Worm (Caenorhabditis elegans) whole organism, L4 larva: ENCODE measurements around the gene crb-1.

Source experiments
- T26A8.4 ChIP-seq: fragments of 200-800 bp; sonication (Bioruptor generic); IDR thresholded peaks from 2 replicates; pipeline ENCODE4 v1.3.6; 2022; ENCODE audit warnings: missing genetic modification characterization, missing compliant biosample characterization
- Y105C5A.15 ChIP-seq: fragments of 200-800 bp; sonication (Bioruptor generic); IDR thresholded peaks from 2 replicates; pipeline ENCODE4 v1.3.6; 2022; ENCODE audit warnings: missing genetic modification characterization, missing compliant biosample characterization
- Y5F2A.4 ChIP-seq: fragments of 200-800 bp; sonication (Bioruptor generic); optimal IDR thresholded peaks from 2 replicates; lab custom pipeline; 2018; ENCODE audit warnings: mild to moderate bottlenecking, missing genetic modification characterization, missing compliant biosample characterization
- ZK546.5 ChIP-seq, 2 experiments: sonication (generic microtip); optimal IDR thresholded peaks; 2 replicates each; lab custom pipeline; 2017; ENCODE audit warnings: missing biosample characterization in 2 of 2, missing genetic modification characterization in 2 of 2
- aha-1 ChIP-seq: fragments of 150-350 bp; peaks from one replicate; lab custom pipeline; 2014; ENCODE audit warnings: missing biosample characterization, missing genetic modification characterization
- aly-2 ChIP-seq: sonication (generic microtip); optimal IDR thresholded peaks from 2 replicates; lab custom pipeline; 2018; ENCODE audit warnings: missing biosample characterization, missing genetic modification characterization
- ama-1 ChIP-seq: fragments of 150-350 bp; optimal IDR thresholded peaks from 2 replicates; lab custom pipeline; 2014; ENCODE audit warnings: inconsistent platforms, mixed read lengths
- arid-1 ChIP-seq: fragments of 200-800 bp; sonication (Bioruptor generic); conservative IDR thresholded peaks from 2 replicates; pipeline ENCODE4 v1.3.6; 2022; ENCODE audit warnings: missing genetic modification reagents, missing genetic modification characterization, missing compliant biosample characterization
- ceh-20 ChIP-seq: fragments of 200-800 bp; sonication (Bioruptor generic); IDR thresholded peaks from 2 replicates; pipeline ENCODE4 v1.3.6; 2022; ENCODE audit warnings: missing genetic modification reagents, missing genetic modification characterization, missing compliant biosample characterization
- ceh-28 ChIP-seq: fragments of 150-350 bp; optimal IDR thresholded peaks from 2 replicates; lab custom pipeline; 2014; ENCODE audit warnings: missing biosample characterization, missing genetic modification reagents, missing genetic modification characterization
- ceh-32 ChIP-seq: sonication (generic microtip); optimal IDR thresholded peaks from 2 replicates; lab custom pipeline; 2016; ENCODE audit warnings: mild to moderate bottlenecking, missing genetic modification characterization, missing compliant biosample characterization; ENCODE audit not compliant: poor library complexity
- daf-19 ChIP-seq: fragments of 200-800 bp; sonication (Bioruptor generic); conservative IDR thresholded peaks from 2 replicates; pipeline ENCODE4 v1.3.6; 2022; ENCODE audit warnings: missing genetic modification characterization, missing compliant biosample characterization
- daf-8 ChIP-seq: fragments of 200-800 bp; sonication (Bioruptor generic); IDR thresholded peaks from 2 replicates; pipeline ENCODE4 v1.3.6; 2022; ENCODE audit warnings: missing genetic modification characterization, missing compliant biosample characterization
- dmd-6 ChIP-seq: fragments of 200-800 bp; sonication (Bioruptor generic); IDR thresholded peaks from 2 replicates; pipeline ENCODE4 v1.3.6; 2022; ENCODE audit warnings: missing genetic modification reagents, missing genetic modification characterization, missing compliant biosample characterization
- dmd-9 ChIP-seq: fragments of 200-800 bp; sonication (Bioruptor generic); IDR thresholded peaks from 2 replicates; pipeline ENCODE4 v1.3.6; 2022; ENCODE audit warnings: missing genetic modification reagents, missing genetic modification characterization, missing compliant biosample characterization
- duxl-1 ChIP-seq: sonication (generic microtip); optimal IDR thresholded peaks from 2 replicates; lab custom pipeline; 2016; ENCODE audit warnings: mild to moderate bottlenecking, missing genetic modification characterization, moderate library complexity, missing compliant biosample characterization; ENCODE audit not compliant: poor library complexity
- dve-1 ChIP-seq: sonication (generic microtip); optimal IDR thresholded peaks from 2 replicates; lab custom pipeline; 2017; ENCODE audit warnings: antibody characterized with exemption, mild to moderate bottlenecking, missing genetic modification characterization, missing compliant biosample characterization; ENCODE audit not compliant: insufficient read depth
- fkh-10 ChIP-seq: fragments of 150-350 bp; optimal IDR thresholded peaks from 2 replicates; lab custom pipeline; 2014; ENCODE audit warnings: missing biosample characterization, missing genetic modification reagents, missing genetic modification characterization
- fos-1 ChIP-seq: fragments of 150-350 bp; optimal IDR thresholded peaks from 2 replicates; lab custom pipeline; 2014; ENCODE audit warnings: missing biosample characterization, missing genetic modification characterization
- hlh-11 ChIP-seq: fragments of 200-800 bp; sonication (Bioruptor generic); optimal IDR thresholded peaks from 2 replicates; lab custom pipeline; 2018; ENCODE audit warnings: mild to moderate bottlenecking, missing genetic modification characterization, missing compliant biosample characterization
- hlh-30 ChIP-seq: sonication (generic microtip); optimal IDR thresholded peaks from 2 replicates; lab custom pipeline; 2017; ENCODE audit warnings: antibody characterized with exemption, mild to moderate bottlenecking, missing genetic modification characterization, missing compliant biosample characterization; ENCODE audit not compliant: insufficient read depth
- hmg-1.1 ChIP-seq: fragments of 200-800 bp; sonication (Bioruptor generic); IDR thresholded peaks from 2 replicates; pipeline ENCODE4 v1.3.6; 2022; ENCODE audit warnings: missing genetic modification reagents, missing genetic modification characterization, missing compliant biosample characterization
- lin-38 ChIP-seq: fragments of 200-800 bp; sonication (Bioruptor generic); IDR thresholded peaks from 2 replicates; pipeline ENCODE4 v1.3.6; 2022; ENCODE audit warnings: missing genetic modification reagents, missing genetic modification characterization, missing compliant biosample characterization
- lin-39 ChIP-seq: fragments of 150-350 bp; optimal IDR thresholded peaks from 2 replicates; lab custom pipeline; 2014; ENCODE audit warnings: missing biosample characterization, missing genetic modification reagents, missing genetic modification characterization
- lsy-2 ChIP-seq, 2 experiments: fragments of 150-350 bp in 1 of 2; sonication (generic microtip) in 1 of 2; optimal IDR thresholded peaks; 2 replicates each; lab custom pipeline; 2014 to 2017; ENCODE audit warnings: missing biosample characterization in 2 of 2, missing genetic modification characterization in 2 of 2
- mdl-1 ChIP-seq, 2 experiments: fragments of 150-350 bp in 1 of 2; sonication (generic microtip) in 1 of 2; optimal IDR thresholded peaks; 2 replicates each; lab custom pipeline; 2014 to 2017; ENCODE audit warnings: missing biosample characterization in 2 of 2, missing genetic modification characterization in 2 of 2
- mep-1 ChIP-seq: fragments of 150-350 bp; sonication (generic microtip); optimal IDR thresholded peaks from 3 replicates; lab custom pipeline; 2014; ENCODE audit warnings: missing biosample characterization, missing genetic modification characterization
- mes-2 ChIP-seq: sonication (generic microtip); optimal IDR thresholded peaks from 2 replicates; lab custom pipeline; 2016; ENCODE audit warnings: missing genotype, mild to moderate bottlenecking, missing genetic modification characterization, missing compliant biosample characterization; ENCODE audit not compliant: poor library complexity, severe bottlenecking
- nhr-11 ChIP-seq: fragments of 150-350 bp; optimal IDR thresholded peaks from 2 replicates; lab custom pipeline; 2014; ENCODE audit warnings: missing biosample characterization, missing genetic modification characterization
- nhr-111 ChIP-seq: fragments of 200-800 bp; sonication (Bioruptor generic); optimal IDR thresholded peaks from 2 replicates; lab custom pipeline; 2018; ENCODE audit warnings: mild to moderate bottlenecking, missing genetic modification characterization, missing compliant biosample characterization
- nhr-237 ChIP-seq: sonication (generic microtip); optimal IDR thresholded peaks from 2 replicates; lab custom pipeline; 2017; ENCODE audit warnings: missing biosample characterization, missing genetic modification characterization
- nhr-25 ChIP-seq: sonication (generic microtip); optimal IDR thresholded peaks from 2 replicates; lab custom pipeline; 2017; ENCODE audit warnings: missing genetic modification characterization, mild to moderate bottlenecking, missing compliant biosample characterization, antibody characterized with exemption, moderate library complexity, borderline replicate concordance; ENCODE audit not compliant: insufficient read depth
- nhr-28 ChIP-seq: fragments of 150-350 bp; optimal IDR thresholded peaks from 2 replicates; lab custom pipeline; 2014; ENCODE audit warnings: missing biosample characterization, missing genetic modification characterization
- pqm-1 ChIP-seq: sonication (generic microtip); optimal IDR thresholded peaks from 2 replicates; lab custom pipeline; 2017; ENCODE audit warnings: missing biosample characterization, missing genetic modification characterization
- rbr-2 ChIP-seq: sonication (generic microtip); optimal IDR thresholded peaks from 2 replicates; lab custom pipeline; 2016; ENCODE audit warnings: missing genotype, missing genetic modification characterization, missing compliant biosample characterization
- skn-1 ChIP-seq: fragments of 150-350 bp; optimal IDR thresholded peaks from 2 replicates; lab custom pipeline; 2014; ENCODE audit warnings: missing biosample characterization, missing genetic modification characterization
- unc-130 ChIP-seq: sonication (generic microtip); optimal IDR thresholded peaks from 2 replicates; lab custom pipeline; 2016; ENCODE audit warnings: missing genetic modification reagents, missing genetic modification characterization, missing compliant biosample characterization
- unc-62 ChIP-seq, 3 experiments: fragments of 150-350 bp in 1 of 3; sonication (generic microtip); optimal IDR thresholded peaks in 2 of 3; peaks in 1 of 3; 1 replicate in 1 of 3; 2 replicates in 2 of 3; lab custom pipeline; 2014 to 2017; ENCODE audit warnings: missing biosample characterization in 3 of 3, missing genetic modification characterization in 3 of 3, missing genetic modification reagents in 3 of 3, missing genotype in 1 of 3
- zfp-2 ChIP-seq: sonication (generic microtip); optimal IDR thresholded peaks from 2 replicates; lab custom pipeline; 2016; ENCODE audit warnings: mild to moderate bottlenecking, missing genetic modification characterization, missing compliant biosample characterization
- zip-2 ChIP-seq: fragments of 150-350 bp; optimal IDR thresholded peaks from 2 replicates; lab custom pipeline; 2014; ENCODE audit warnings: missing biosample characterization, missing genetic modification characterization
- ztf-7 ChIP-seq: fragments of 150-350 bp; optimal IDR thresholded peaks from 2 replicates; lab custom pipeline; 2014; ENCODE audit warnings: missing biosample characterization, missing genetic modification characterization

The crb-1 gene

ce11 chrX:17428803-17429202 lies 15.0 kb upstream of the crb-1 start, which contains the start of gene pbo-6:
Gene pbo-6, plus strand, starts transcription at chrX:17429042.
- TF ChIP-seq nhr-11 (tag; lab: Kevin White, UChicago): no peak
- no peak for TF ChIP-seq aha-1 (tag; lab: Kevin White, UChicago)
- no peak for TF ChIP-seq ama-1
- TF ChIP-seq hlh-11 (tag; lab: Kevin White, UChicago): no peak
- TF ChIP-seq pqm-1 (tag; lab: Kevin White, UChicago): no peak

- TF ChIP-seq T26A8.4 (GFP tag; lab: Robert Waterston, UW) (no peak), zfp-2 (tag; lab: Kevin White, UChicago) (no peak), unc-62 (GFP tag; optimal IDR thresholded peaks at IDR 0.05 in 1 of 2; lab: Kevin White, UChicago) (peak in 1 of 2 experiments; percentile 98), unc-62 (tag; optimal IDR thresholded peaks at IDR 0.05; lab: Kevin White, UChicago) (no peak), nhr-28 (peak; percentile 70), ZK546.5 (tag; optimal IDR thresholded peaks at IDR 0.05; lab: Kevin White, UChicago) (no peak), dmd-9 (GFP tag; lab: Robert Waterston, UW) (no peak), lin-39 (no peak), mes-2 (tag; lab: Kevin White, UChicago) (no peak), nhr-111 (GFP tag; lab: Kevin White, UChicago) (no peak), mep-1 (tag; lab: Kevin White, UChicago) (peak; percentile 43), lsy-2 (tag; optimal IDR thresholded peaks at IDR 0.05; lab: Kevin White, UChicago) (peak in 1 of 2 experiments; percentile 79), hlh-30 (tag; lab: Kevin White, UChicago) (peak; percentile 62), ceh-28 (no peak), hlh-11 (tag; lab: Kevin White, UChicago) (peak; percentile 61), duxl-1 (no peak), mdl-1 (tag; optimal IDR thresholded peaks at IDR 0.05; lab: Kevin White, UChicago) (peak in 1 of 2 experiments; percentile 11), daf-8 (GFP tag; lab: Robert Waterston, UW) (no peak)
These were observed 14.0 kb upstream of the crb-1 start for ce11 chrX:17427778-17428177.

- TF ChIP-seq rbr-2 (no peak), zip-2 (no peak), fos-1 (no peak), nhr-237 (tag; lab: Kevin White, UChicago) (no peak), daf-19 (GFP tag; lab: Robert Waterston, UW) (no peak), nhr-11 (tag; lab: Kevin White, UChicago) (no peak), nhr-25 (tag; lab: Kevin White, UChicago) (peak; percentile 11), arid-1 (GFP tag; lab: Robert Waterston, UW) (no peak), aly-2 (tag; lab: Kevin White, UChicago) (no peak), fkh-10 (GFP tag; lab: Kevin White, UChicago) (no peak), nhr-28 (peak; percentile 17), skn-1 (tag; lab: Kevin White, UChicago) (no peak), dve-1 (no peak), daf-8 (GFP tag; lab: Robert Waterston, UW) (no peak), lin-38 (no peak), dmd-6 (GFP tag; lab: Robert Waterston, UW) (no peak), zfp-2 (tag; lab: Kevin White, UChicago) (no peak), Y5F2A.4 (GFP tag; lab: Kevin White, UChicago) (no peak), ceh-32 (no peak), unc-130 (GFP tag; lab: Kevin White, UChicago) (no peak), mes-2 (tag; lab: Kevin White, UChicago) (no peak), ceh-20 (GFP tag; lab: Robert Waterston, UW) (peak; percentile 45; the same call in 1 of the 2 replicates), ztf-7 (tag; lab: Kevin White, UChicago) (no peak), hlh-11 (tag; lab: Kevin White, UChicago) (no peak), hmg-1.1 (GFP tag; lab: Robert Waterston, UW) (no peak), Y105C5A.15 (GFP tag; lab: Robert Waterston, UW) (no peak)
These were observed 12.9 kb upstream of the crb-1 start for ce11 chrX:17426712-17427111.
